Worm (Caenorhabditis elegans): ENCODE measurements around the gene T06E8.8.

DNA sequence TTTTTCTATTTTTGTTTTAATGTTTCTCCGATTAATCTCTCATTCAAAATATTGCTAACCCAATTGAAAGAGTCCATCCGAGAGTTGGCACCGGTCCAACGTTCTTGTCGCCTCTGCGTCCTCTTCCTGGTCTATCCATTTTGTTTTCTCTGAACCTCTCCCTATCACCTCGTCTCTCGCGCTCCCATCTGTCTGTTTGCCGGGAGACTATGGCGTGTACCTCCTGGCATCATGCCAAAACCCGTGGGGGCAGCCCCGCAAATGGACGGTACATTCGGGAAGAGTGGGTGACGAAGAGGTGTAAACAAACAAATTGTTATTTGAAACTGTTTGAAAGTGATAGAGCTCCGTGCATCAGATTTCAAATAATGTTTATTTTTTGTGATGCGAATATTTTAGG lies 7.3 kb upstream of the T06E8.8 start, which contains the start of gene T06E8.2:
- no peak for TF ChIP-seq tab-1 (GFP tag; IDR thresholded peaks at IDR 0.05)
- TF ChIP-seq ref-1 (GFP tag; conservative IDR thresholded peaks at IDR 0.05): no peak

Data from whole organism, midembryonic.